Worm (Caenorhabditis elegans): ENCODE data around the gene F09C6.3.

The F09C6.3 gene

ce11 chrV:16834989-16835388 is 45.0 kb downstream of the F09C6.3 start, which contains the start of gene tni-3:
Gene tni-3 (minus strand): TSS chrV:16835128.
- TF ChIP-seq hlh-26 (GFP tag; conservative IDR thresholded peaks at IDR 0.05) (no peak), ztf-18 (tag; optimal IDR thresholded peaks at IDR 0.05) (no peak), F10E7.11 (tag; optimal IDR thresholded peaks at IDR 0.05) (no peak), ceh-58 (GFP tag; IDR thresholded peaks at IDR 0.05) (no peak)

- no peak for TF ChIP-seq ztf-3 (GFP tag; optimal IDR thresholded peaks at IDR 0.05)
- peak; percentile 52; the same call in 1 of the 2 replicates for TF ChIP-seq egrh-3 (GFP tag; IDR thresholded peaks at IDR 0.05)
Measured at ce11 chrV:16833672-16834071, 46.3 kb downstream of the F09C6.3 start.

ce11 chrV:16832865-16833264 is 47.1 kb downstream of the F09C6.3 start, which contains the start of gene phy-3:
Gene phy-3 (plus strand): TSS chrV:16833165.
- no peak for TF ChIP-seq B0035.1 (tag; optimal IDR thresholded peaks at IDR 0.05)
- TF ChIP-seq tbx-9 (tag; optimal IDR thresholded peaks at IDR 0.05; ENCODE audit: borderline replicate concordance) = no peak
- TF ChIP-seq F52B5.7 (tag; optimal IDR thresholded peaks at IDR 0.05) = no peak
- no peak for TF ChIP-seq nfyb-1 (GFP tag; IDR thresholded peaks at IDR 0.05)
- no peak for TF ChIP-seq athp-1 (tag; optimal IDR thresholded peaks at IDR 0.05)
- TF ChIP-seq attf-6 (GFP tag; IDR thresholded peaks at IDR 0.05) = no peak
- no peak for TF ChIP-seq nhr-90 (tag; optimal IDR thresholded peaks at IDR 0.05)
- TF ChIP-seq D2030.7 (GFP tag; IDR thresholded peaks at IDR 0.05) = no peak
- TF ChIP-seq ztf-26 (tag; optimal IDR thresholded peaks at IDR 0.05) = no peak
- TF ChIP-seq attf-3 (GFP tag; conservative IDR thresholded peaks at IDR 0.05) = no peak
- TF ChIP-seq bed-2 (GFP tag; IDR thresholded peaks at IDR 0.05) = no peak
- TF ChIP-seq F37B4.10 (GFP tag; IDR thresholded peaks at IDR 0.05) = no peak
- TF ChIP-seq let-607 (tag; optimal IDR thresholded peaks at IDR 0.05) = no peak
- no peak for TF ChIP-seq fkh-3 (tag; optimal IDR thresholded peaks at IDR 0.05)

ce11 chrV:16831921-16832320 is 48.0 kb downstream of the F09C6.3 start, which contains the start of gene srh-215:
Gene srh-215 (minus strand): TSS chrV:16832021.
- TF ChIP-seq F49E8.2 (tag; optimal IDR thresholded peaks at IDR 0.05; ENCODE audit: insufficient read depth) = no peak
- no peak for TF ChIP-seq D2030.7 (GFP tag; IDR thresholded peaks at IDR 0.05)
- TF ChIP-seq efl-1 (GFP tag; optimal IDR thresholded peaks at IDR 0.05) = no peak
- TF ChIP-seq tbx-9 (tag; optimal IDR thresholded peaks at IDR 0.05; ENCODE audit: borderline replicate concordance) = no peak
- no peak for TF ChIP-seq sea-2 (GFP tag; IDR thresholded peaks at IDR 0.05)
- no peak for TF ChIP-seq ztf-3 (GFP tag; optimal IDR thresholded peaks at IDR 0.05)
- no peak for TF ChIP-seq nfya-1 (tag; optimal IDR thresholded peaks at IDR 0.05; ENCODE audit: borderline replicate concordance, insufficient read depth)

ce11 chrV:16831310-16831709 is 48.6 kb downstream of the F09C6.3 start:
- no peak for TF ChIP-seq ccch-3 (GFP tag; optimal IDR thresholded peaks at IDR 0.05)
- no peak for TF ChIP-seq ztf-26 (tag; optimal IDR thresholded peaks at IDR 0.05)
- TF ChIP-seq F33H1.4 (GFP tag; IDR thresholded peaks at IDR 0.05) = no peak
- TF ChIP-seq nhr-90 (tag; optimal IDR thresholded peaks at IDR 0.05) = no peak
- TF ChIP-seq K12H6.12 (tag; optimal IDR thresholded peaks at IDR 0.05) = no peak
- TF ChIP-seq cebp-1 (GFP tag; IDR thresholded peaks at IDR 0.05) = no peak
- no peak for TF ChIP-seq cebp-1 (tag; optimal IDR thresholded peaks at IDR 0.05)
- TF ChIP-seq sea-2 (GFP tag; IDR thresholded peaks at IDR 0.05) = no peak
- TF ChIP-seq mcd-1 (GFP tag; IDR thresholded peaks at IDR 0.05) = no peak
- no peak for TF ChIP-seq ztf-25 (GFP tag; IDR thresholded peaks at IDR 0.05)
